Fruit fly (Drosophila melanogaster) whole organism, adult: ENCODE measurements around the gene Tmtc4.
A peak's percentile ranks its signal among the peaks of the same experiment; 100 is the strongest.

ENCODE experiments used
- CG11617 ChIP-seq: fragments of 200-800 bp; sonication (Bioruptor generic); optimal IDR thresholded peaks from 2 replicates; lab custom pipeline; 2017; ENCODE audit warnings: mild to moderate bottlenecking, missing biosample characterization, missing genetic modification reagents, missing genetic modification characterization
- CG12768 ChIP-seq: fragments of 200-800 bp; sonication (Bioruptor generic); optimal IDR thresholded peaks from 2 replicates; lab custom pipeline; 2017; ENCODE audit warnings: missing biosample characterization, missing genetic modification characterization, mild to moderate bottlenecking, moderate library complexity, missing genetic modification reagents
- CG14711 ChIP-seq: fragments of 200-800 bp; sonication (Bioruptor generic); optimal IDR thresholded peaks from 2 replicates; lab custom pipeline; 2018; ENCODE audit warnings: missing biosample characterization, mild to moderate bottlenecking, missing genetic modification characterization, moderate library complexity
- CG1620 ChIP-seq: fragments of 200-800 bp; sonication (Bioruptor generic); optimal IDR thresholded peaks from 2 replicates; lab custom pipeline; 2016; ENCODE audit warnings: missing biosample characterization, missing genetic modification characterization
- CG33017 ChIP-seq: fragments of 200-800 bp; sonication (Bioruptor generic); optimal IDR thresholded peaks from 2 replicates; lab custom pipeline; 2018; ENCODE audit warnings: missing biosample characterization, mild to moderate bottlenecking, missing genetic modification characterization, moderate library complexity
- CG5204 ChIP-seq: fragments of 200-800 bp; sonication (Bioruptor generic); optimal IDR thresholded peaks from 2 replicates; lab custom pipeline; 2016; ENCODE audit warnings: missing biosample characterization, missing genetic modification characterization
- CG7045 ChIP-seq: fragments of 200-800 bp; sonication (Bioruptor generic); optimal IDR thresholded peaks from 2 replicates; lab custom pipeline; 2017; ENCODE audit warnings: missing biosample characterization, mild to moderate bottlenecking, missing genetic modification characterization
- CG7101 ChIP-seq: fragments of 200-800 bp; sonication (Bioruptor generic); optimal IDR thresholded peaks from 2 replicates; lab custom pipeline; 2018; ENCODE audit warnings: missing biosample characterization, mild to moderate bottlenecking, missing genetic modification characterization, moderate library complexity
- Clk ChIP-seq: fragments of 200-800 bp; sonication (Bioruptor generic); optimal IDR thresholded peaks from 2 replicates; lab custom pipeline; 2017; ENCODE audit warnings: missing biosample characterization, missing genetic modification characterization
- Crg-1 ChIP-seq: fragments of 200-800 bp; sonication (Bioruptor generic); optimal IDR thresholded peaks from 2 replicates; lab custom pipeline; 2016; ENCODE audit warnings: missing biosample characterization, missing genetic modification characterization
- Hr96 ChIP-seq: fragments of 200-800 bp; sonication (Bioruptor generic); optimal IDR thresholded peaks from 2 replicates; lab custom pipeline; 2016; ENCODE audit warnings: missing biosample characterization, missing genetic modification characterization
- Mnt ChIP-seq: fragments of 200-800 bp; sonication (Bioruptor generic); optimal IDR thresholded peaks from 2 replicates; lab custom pipeline; 2016; ENCODE audit warnings: missing biosample characterization, mild to moderate bottlenecking, missing genetic modification characterization
- bab1 ChIP-seq: fragments of 200-800 bp; sonication (Bioruptor generic); optimal IDR thresholded peaks from 3 replicates; lab custom pipeline; 2019; ENCODE audit warnings: missing biosample characterization, mild to moderate bottlenecking, missing genetic modification characterization, moderate library complexity
- cic ChIP-seq: fragments of 200-800 bp; sonication (Bioruptor generic); optimal IDR thresholded peaks from 2 replicates; lab custom pipeline; 2017; ENCODE audit warnings: missing biosample characterization, mild to moderate bottlenecking, missing genetic modification characterization, moderate library complexity
- cnc ChIP-seq, 2 experiments: fragments of >200 bp; optimal IDR thresholded peaks; 2 replicates each; lab custom pipeline; 2017
- kay ChIP-seq: fragments of 200-800 bp; sonication (Bioruptor generic); peaks from one replicate; lab custom pipeline; 2016; ENCODE audit warnings: missing biosample characterization, missing genetic modification characterization, borderline replicate concordance
- ovo ChIP-seq: fragments of 200-800 bp; sonication (Bioruptor generic); optimal IDR thresholded peaks from 2 replicates; lab custom pipeline; 2016; ENCODE audit warnings: missing biosample characterization, missing genetic modification characterization
- pad ChIP-seq: fragments of 200-800 bp; sonication (Bioruptor generic); optimal IDR thresholded peaks from 3 replicates; lab custom pipeline; 2017; ENCODE audit warnings: missing biosample characterization, missing genetic modification characterization, mild to moderate bottlenecking, moderate library complexity, missing genetic modification reagents
- tj ChIP-seq: fragments of 200-800 bp; sonication (Bioruptor generic); optimal IDR thresholded peaks from 3 replicates; lab custom pipeline; 2017; ENCODE audit warnings: missing biosample characterization, mild to moderate bottlenecking, missing genetic modification characterization, moderate library complexity
- toe ChIP-seq: fragments of 200-800 bp; sonication (Bioruptor generic); optimal IDR thresholded peaks from 2 replicates; lab custom pipeline; 2016; ENCODE audit warnings: missing biosample characterization, missing genetic modification characterization

The Tmtc4 gene

dm6 chr3R:15339111-15339510 is 11.9 kb upstream of the Tmtc4 start:
- no peak for TF ChIP-seq cic (GFP tag; lab: Kevin White, UChicago)
- TF ChIP-seq CG11617, result no peak
- no peak for TF ChIP-seq toe (GFP tag; lab: Kevin White, UChicago)

dm6 chr3R:15340052-15340732 is 10.8 kb upstream of the Tmtc4 start, which contains the start of gene SerRS-m:
Gene SerRS-m, plus strand, starts transcription at chr3R:15340667.
- TF ChIP-seq CG11617, result peak; percentile 1
- no peak for TF ChIP-seq CG12768 (GFP tag; lab: Kevin White, UChicago)
- TF ChIP-seq ovo (GFP tag; lab: Kevin White, UChicago), result peak; percentile 43
- TF ChIP-seq bab1 (GFP tag; lab: Kevin White, UChicago), result peak; percentile 5

dm6 chr3R:15342432-15342925 is 8.5 kb upstream of the Tmtc4 start:
- TF ChIP-seq Mnt (GFP tag; lab: Kevin White, UChicago) (no peak), CG7045 (GFP tag; lab: Kevin White, UChicago) (peak; percentile 3), CG12768 (GFP tag; lab: Kevin White, UChicago) (peak; percentile 0), Hr96 (GFP tag; lab: Kevin White, UChicago) (no peak), CG14711 (tag; lab: Kevin White, UChicago) (no peak), tj (GFP tag; lab: Kevin White, UChicago) (peak; percentile 94)

- TF ChIP-seq CG1620 (GFP tag; lab: Kevin White, UChicago) (peak; percentile 64), Clk (GFP tag; lab: Kevin White, UChicago) (peak; percentile 51), CG14711 (tag; lab: Kevin White, UChicago) (peak; percentile 44), toe (GFP tag; lab: Kevin White, UChicago) (peak; percentile 90), cnc (optimal IDR thresholded peaks at IDR 0.05; lab: Kevin White, UChicago) (no peak), CG12768 (GFP tag; lab: Kevin White, UChicago) (peak; percentile 35), tj (GFP tag; lab: Kevin White, UChicago) (no peak), ovo (GFP tag; lab: Kevin White, UChicago) (peak; percentile 38), kay (GFP tag; lab: Kevin White, UChicago) (no peak), Hr96 (GFP tag; lab: Kevin White, UChicago) (no peak), Mnt (GFP tag; lab: Kevin White, UChicago) (peak; percentile 82), bab1 (GFP tag; lab: Kevin White, UChicago) (peak; percentile 1), Crg-1 (GFP tag; lab: Kevin White, UChicago) (peak; percentile 78), CG7101 (tag; lab: Kevin White, UChicago) (peak; percentile 58), CG5204 (no peak), cic (GFP tag; lab: Kevin White, UChicago) (peak; percentile 58), CG7045 (GFP tag; lab: Kevin White, UChicago) (peak; percentile 67), CG33017 (tag; lab: Kevin White, UChicago) (peak; percentile 24), pad (GFP tag; lab: Kevin White, UChicago) (peak; percentile 68), CG11617 (peak; percentile 86)
These were observed 7.9 kb upstream of the Tmtc4 start, which contains the start of gene Nagk for dm6 chr3R:15342926-15343685. Gene Nagk, minus strand, starts transcription at chr3R:15343256.

DNA sequence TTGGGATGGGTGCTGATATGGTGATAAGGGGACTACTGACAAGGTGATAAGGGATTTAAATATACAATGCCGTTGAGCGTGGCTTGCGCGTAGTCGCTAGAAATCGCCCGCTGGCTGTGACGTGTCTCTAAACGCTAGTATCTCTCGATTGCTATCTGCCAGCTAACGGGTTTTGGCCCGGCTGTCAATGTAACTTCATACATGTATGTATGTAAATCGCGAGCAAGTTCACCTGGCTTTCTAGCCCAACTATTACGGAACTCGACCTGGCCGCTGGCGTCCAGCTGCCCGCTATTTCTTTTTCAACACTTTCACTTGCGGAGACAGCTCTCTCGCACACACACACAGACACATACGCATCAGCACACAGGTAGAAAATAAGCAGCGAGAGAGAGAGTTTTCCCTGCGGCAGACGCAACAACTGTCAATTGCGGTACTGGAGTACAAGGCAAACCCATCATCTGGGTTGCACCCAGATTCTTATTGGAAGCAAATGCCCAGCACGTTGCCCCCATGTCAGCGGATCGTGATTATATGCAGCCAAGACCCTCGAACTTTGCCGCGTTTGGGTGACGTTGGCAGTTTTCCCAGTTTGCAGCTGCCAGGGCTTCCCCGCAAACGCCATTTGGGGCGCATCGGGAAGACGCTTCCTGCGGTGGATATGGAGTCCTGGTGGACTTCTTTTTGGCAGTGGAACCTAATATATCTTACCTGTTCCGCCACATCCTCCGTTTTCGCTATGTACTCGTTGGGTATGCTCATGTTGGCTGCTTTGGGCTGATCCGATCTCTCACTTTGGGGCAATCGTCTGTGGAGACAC is 5.6 kb upstream of the Tmtc4 start:
- TF ChIP-seq ovo (GFP tag; lab: Kevin White, UChicago), result peak; percentile 10
- peak; percentile 60 to 77 for TF ChIP-seq cnc (optimal IDR thresholded peaks at IDR 0.05; lab: Kevin White, UChicago)
- peak; percentile 21 for TF ChIP-seq tj (GFP tag; lab: Kevin White, UChicago)
- no peak for TF ChIP-seq kay (GFP tag; lab: Kevin White, UChicago)

DNA sequence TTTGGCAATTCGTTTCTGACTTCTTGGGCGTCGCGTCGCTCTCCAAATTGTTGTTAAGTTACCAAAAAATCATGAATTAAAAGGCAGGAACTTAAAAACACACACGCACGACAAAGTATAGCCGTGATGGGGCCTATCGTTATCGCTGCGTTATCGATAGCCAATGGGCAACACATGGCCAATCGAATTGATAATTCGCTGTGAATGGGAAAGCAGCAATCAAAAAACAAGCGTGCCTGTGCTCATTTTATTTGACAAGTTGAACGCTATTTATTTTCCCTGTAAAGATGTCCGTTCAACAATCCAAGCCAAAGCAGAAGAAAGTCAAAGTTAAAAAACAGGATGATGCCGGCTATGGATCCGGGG is 5.0 kb upstream of the Tmtc4 start, which contains the start of the genes Surf4 and CG31301:
Surf4 (minus strand) TSS at position 159 of the 366 bp plus-strand sequence.
CG31301 (plus strand) TSS at position 188 of the 366 bp plus-strand sequence.
- no peak for TF ChIP-seq cic (GFP tag; lab: Kevin White, UChicago)
- peak; percentile 41 for TF ChIP-seq bab1 (GFP tag; lab: Kevin White, UChicago)
- no peak for TF ChIP-seq CG1620 (GFP tag; lab: Kevin White, UChicago)
- peak; percentile 84 for TF ChIP-seq Mnt (GFP tag; lab: Kevin White, UChicago)
- TF ChIP-seq toe (GFP tag; lab: Kevin White, UChicago), result no peak
- no peak for TF ChIP-seq Crg-1 (GFP tag; lab: Kevin White, UChicago)
- TF ChIP-seq tj (GFP tag; lab: Kevin White, UChicago), result no peak
